Fruit fly (Drosophila melanogaster): ENCODE data around the gene KrT95D.

The KrT95D gene

dm6 chr3R:24007775-24008506 lies 23.7 kb downstream of the KrT95D start (continued):
- TF ChIP-seq vnd (GFP tag; IDR thresholded peaks at IDR 0.05; ENCODE audit: partially characterized antibody): no peak
- TF ChIP-seq CG11696 (GFP tag; IDR thresholded peaks at IDR 0.05): no peak
- no peak for TF ChIP-seq ap (GFP tag; IDR thresholded peaks at IDR 0.05)
- no peak for TF ChIP-seq Ada2b (GFP tag; IDR thresholded peaks at IDR 0.05)
- TF ChIP-seq cad (GFP tag; optimal IDR thresholded peaks at IDR 0.05): no peak
- TF ChIP-seq CG1603 (tag; optimal IDR thresholded peaks at IDR 0.05): no peak
- no peak for TF ChIP-seq CTCF (GFP tag; optimal IDR thresholded peaks at IDR 0.05)
- TF ChIP-seq Mrtf (GFP tag; IDR thresholded peaks at IDR 0.05): no peak
- TF ChIP-seq jigr1 (GFP tag; IDR thresholded peaks at IDR 0.05): no peak
- peak; percentile 22 for TF ChIP-seq CG2712 (tag; optimal IDR thresholded peaks at IDR 0.05)
- TF ChIP-seq YL-1 (GFP tag; optimal IDR thresholded peaks at IDR 0.05): no peak
- no peak for TF ChIP-seq CG14014 (GFP tag; IDR thresholded peaks at IDR 0.05)
- no peak for TF ChIP-seq CG17186 (GFP tag; optimal IDR thresholded peaks at IDR 0.05)
- no peak for TF ChIP-seq pnt (GFP tag; optimal IDR thresholded peaks at IDR 0.05)
- TF ChIP-seq ranshi (GFP tag; IDR thresholded peaks at IDR 0.05): no peak
- no peak for TF ChIP-seq nerfin-1 (tag; optimal IDR thresholded peaks at IDR 0.05)
- no peak for TF ChIP-seq Mad (GFP tag; optimal IDR thresholded peaks at IDR 0.05)
- no peak for TF ChIP-seq lov (optimal IDR thresholded peaks at IDR 0.05)
- no peak for TF ChIP-seq lov (GFP tag; IDR thresholded peaks at IDR 0.05)
- TF ChIP-seq Antp (GFP tag; optimal IDR thresholded peaks at IDR 0.05): no peak
- no peak for TF ChIP-seq en (GFP tag; optimal IDR thresholded peaks at IDR 0.05)
- TF ChIP-seq hbn (GFP tag; IDR thresholded peaks at IDR 0.05; ENCODE audit: partially characterized antibody): no peak
- TF ChIP-seq CG30403 (GFP tag; optimal IDR thresholded peaks at IDR 0.05): peak; percentile 48
- TF ChIP-seq crp (GFP tag; optimal IDR thresholded peaks at IDR 0.05): no peak
- no peak for TF ChIP-seq sc (optimal IDR thresholded peaks at IDR 0.05)
- TF ChIP-seq sc (GFP tag; optimal IDR thresholded peaks at IDR 0.05): no peak
- TF ChIP-seq ewg (GFP tag; optimal IDR thresholded peaks at IDR 0.05): no peak
- peak; percentile 65; the same call in 2 of the 3 replicates for TF ChIP-seq CG17361 (GFP tag; IDR thresholded peaks at IDR 0.05)
- no peak for TF ChIP-seq Xrp1 (GFP tag; IDR thresholded peaks at IDR 0.05)
- no peak for TF ChIP-seq CG2129 (GFP tag; IDR thresholded peaks at IDR 0.05; ENCODE audit: partially characterized antibody)
- TF ChIP-seq da (GFP tag; optimal IDR thresholded peaks at IDR 0.05): no peak
- TF ChIP-seq CG7839 (tag; optimal IDR thresholded peaks at IDR 0.05): peak; percentile 61
- no peak for TF ChIP-seq hb (GFP tag; IDR thresholded peaks at IDR 0.05; ENCODE audit: partially characterized antibody)
- TF ChIP-seq CG6689 (GFP tag; IDR thresholded peaks at IDR 0.05): no peak
- TF ChIP-seq croc (GFP tag; conservative IDR thresholded peaks at IDR 0.05): no peak
- TF ChIP-seq CG10543 (GFP tag; optimal IDR thresholded peaks at IDR 0.05): peak; percentile 29
- no peak for TF ChIP-seq CG2889 (GFP tag; IDR thresholded peaks at IDR 0.05)
- no peak for TF ChIP-seq Ptx1 (GFP tag; IDR thresholded peaks at IDR 0.05)
- TF ChIP-seq Kr (GFP tag; optimal IDR thresholded peaks at IDR 0.05): no peak
- TF ChIP-seq stc (GFP tag; IDR thresholded peaks at IDR 0.05): no peak
- TF ChIP-seq emc (GFP tag; optimal IDR thresholded peaks at IDR 0.05): no peak
- no peak for TF ChIP-seq CG9609 (GFP tag; optimal IDR thresholded peaks at IDR 0.05)
- TF ChIP-seq CG17359 (tag; optimal IDR thresholded peaks at IDR 0.05): no peak
- no peak for TF ChIP-seq CG11723 (GFP tag; optimal IDR thresholded peaks at IDR 0.05)
- TF ChIP-seq CG6791 (GFP tag; IDR thresholded peaks at IDR 0.05; ENCODE audit: partially characterized antibody): no peak; the same call in 2 of the 3 replicates
- no peak for TF ChIP-seq pfk (GFP tag; optimal IDR thresholded peaks at IDR 0.05)
- TF ChIP-seq Max (GFP tag; optimal IDR thresholded peaks at IDR 0.05): no peak
- TF ChIP-seq grn (GFP tag; optimal IDR thresholded peaks at IDR 0.05): peak; percentile 31
- TF ChIP-seq CG15479 (GFP tag; optimal IDR thresholded peaks at IDR 0.05): no peak
- TF ChIP-seq CG3995 (GFP tag; optimal IDR thresholded peaks at IDR 0.05): no peak
- TF ChIP-seq slou (GFP tag; optimal IDR thresholded peaks at IDR 0.05): no peak

Data from whole organism, embryonic.